Worm (Caenorhabditis elegans): ENCODE measurements around the gene sru-36.

- no peak for TF ChIP-seq zag-1 (tag; optimal IDR thresholded peaks at IDR 0.05)
- no peak for TF ChIP-seq C34F6.9 (tag; optimal IDR thresholded peaks at IDR 0.05)
- TF ChIP-seq nhr-23 (tag; optimal IDR thresholded peaks at IDR 0.05), result no peak
Measured at ce11 chrV:9803176-9803575, 38.3 kb upstream of the sru-36 start, which contains the start of gene sru-39.

Data from whole organism, L2 larva.